Worm (Caenorhabditis elegans): ENCODE measurements around the gene amt-1.

Gene amt-1

DNA sequence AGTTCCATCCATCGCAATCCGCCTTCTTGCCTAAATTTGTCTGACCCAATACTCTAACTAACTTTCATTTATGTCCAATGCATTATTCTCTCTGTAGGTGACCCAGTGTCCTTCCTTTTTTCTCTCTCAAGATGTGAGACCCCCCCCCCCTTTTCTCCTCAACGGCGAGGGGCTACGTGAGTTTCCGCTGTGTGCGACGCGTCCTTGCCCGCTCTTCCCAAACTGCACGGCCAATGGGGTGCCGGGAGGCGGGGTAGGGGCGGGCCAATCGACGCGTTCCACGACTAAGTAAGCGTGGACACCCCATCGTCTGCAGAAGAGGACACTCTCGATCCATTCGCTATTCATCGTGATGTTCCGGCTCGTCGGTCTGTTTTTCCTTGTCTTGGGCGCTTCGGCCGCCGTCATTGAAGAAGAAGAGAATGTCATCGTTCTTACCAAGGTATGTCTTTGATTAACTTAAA lies 47.3 kb upstream of the amt-1 start, which contains the start of gene pdi-2:
Gene pdi-2 (plus strand): TSS at position 269 of the 464 bp plus-strand sequence.
- TF ChIP-seq blmp-1 (tag; optimal IDR thresholded peaks at IDR 0.05) (peak; percentile 92), egl-27 (tag; optimal IDR thresholded peaks at IDR 0.05) (no peak), alr-1 (tag; optimal IDR thresholded peaks at IDR 0.05; ENCODE audit: borderline replicate concordance) (no peak), mdl-1 (tag; optimal IDR thresholded peaks at IDR 0.05) (peak in 1 of 2 experiments; percentile 79), lin-15B (tag; optimal IDR thresholded peaks at IDR 0.05) (peak; percentile 8), elt-2 (tag; optimal IDR thresholded peaks at IDR 0.05) (peak; percentile 61), hlh-4 (tag; optimal IDR thresholded peaks at IDR 0.05) (no peak), lin-39 (tag; optimal IDR thresholded peaks at IDR 0.05) (no peak), zip-4 (GFP tag; optimal IDR thresholded peaks at IDR 0.05) (peak; percentile 39), C16A3.4 (tag; optimal IDR thresholded peaks at IDR 0.05) (peak; percentile 49), tbx-2 (tag; optimal IDR thresholded peaks at IDR 0.05) (peak; percentile 72), dsc-1 (tag; optimal IDR thresholded peaks at IDR 0.05) (peak; percentile 22), fkh-8 (tag; optimal IDR thresholded peaks at IDR 0.05) (peak; percentile 72), ama-1 (optimal IDR thresholded peaks at IDR 0.05) (peak; percentile 69), C04F5.9 (tag; optimal IDR thresholded peaks at IDR 0.05) (no peak), mab-9 (GFP tag; IDR thresholded peaks at IDR 0.05) (peak; percentile 69), nhr-47 (tag; optimal IDR thresholded peaks at IDR 0.05) (peak; percentile 76), pqm-1 (tag; optimal IDR thresholded peaks at IDR 0.05) (no peak), mep-1 (tag; optimal IDR thresholded peaks at IDR 0.05) (peak; percentile 79), unc-86 (tag; optimal IDR thresholded peaks at IDR 0.05) (peak; percentile 44), jun-1 (tag; optimal IDR thresholded peaks at IDR 0.05) (peak; percentile 37), pax-3 (tag; optimal IDR thresholded peaks at IDR 0.05) (peak; percentile 73), zag-1 (tag; optimal IDR thresholded peaks at IDR 0.05) (no peak), grh-1 (GFP tag; IDR thresholded peaks at IDR 0.05) (peak; percentile 92), unc-62 (GFP tag; optimal IDR thresholded peaks at IDR 0.05) (no peak), lin-14 (GFP tag; optimal IDR thresholded peaks at IDR 0.05) (peak; percentile 97), lsy-2 (tag; optimal IDR thresholded peaks at IDR 0.05) (peak; percentile 83 to 89), unc-30 (tag; optimal IDR thresholded peaks at IDR 0.05) (no peak), sup-37 (GFP tag; optimal IDR thresholded peaks at IDR 0.05) (peak; percentile 45), efl-3 (GFP tag; optimal IDR thresholded peaks at IDR 0.05) (peak; percentile 40), sox-4 (tag; optimal IDR thresholded peaks at IDR 0.05) (no peak), ztf-4 (tag; optimal IDR thresholded peaks at IDR 0.05) (no peak), vab-15 (tag; optimal IDR thresholded peaks at IDR 0.05) (no peak), lin-13 (GFP tag; optimal IDR thresholded peaks at IDR 0.05) (peak; percentile 75), snu-23 (GFP tag; optimal IDR thresholded peaks at IDR 0.05) (peak; percentile 61), Y116A8C.19 (tag; optimal IDR thresholded peaks at IDR 0.05; ENCODE audit: borderline replicate concordance) (no peak), ceh-82 (tag; optimal IDR thresholded peaks at IDR 0.05) (peak; percentile 43 to 85 (median 60)), unc-98 (GFP tag; IDR thresholded peaks at IDR 0.05) (no peak), isw-1 (GFP tag; IDR thresholded peaks at IDR 0.05) (peak; percentile 61), nhr-11 (tag; optimal IDR thresholded peaks at IDR 0.05) (no peak), fkh-4 (tag; optimal IDR thresholded peaks at IDR 0.05; ENCODE audit: borderline replicate concordance) (no peak), nhr-76 (tag; optimal IDR thresholded peaks at IDR 0.05) (no peak), lir-3 (tag; optimal IDR thresholded peaks at IDR 0.05; ENCODE audit: poor library complexity) (no peak), hlh-17 (GFP tag; optimal IDR thresholded peaks at IDR 0.05; ENCODE audit: borderline replicate concordance) (no peak), snpc-4 (tag; optimal IDR thresholded peaks at IDR 0.05) (no peak), aha-1 (tag; optimal IDR thresholded peaks at IDR 0.05) (peak; percentile 61), ztf-11 (tag; optimal IDR thresholded peaks at IDR 0.05) (peak in 1 of 2 experiments; percentile 50), tlp-1 (tag; optimal IDR thresholded peaks at IDR 0.05) (no peak), nhr-71 (tag; optimal IDR thresholded peaks at IDR 0.05) (peak; percentile 81), fos-1 (tag; optimal IDR thresholded peaks at IDR 0.05) (peak; percentile 24), nhr-84 (tag; optimal IDR thresholded peaks at IDR 0.05) (no peak), dpl-1 (GFP tag; optimal IDR thresholded peaks at IDR 0.05) (peak; percentile 23 to 39 (median 32))

Data from whole organism, L1 larva.